Fruit fly (Drosophila melanogaster) Kc167 (cell line): ENCODE results near the gene CG42504.

ENCODE experiments used
- Myc ChIP-seq: fragments of >200 bp; optimal IDR thresholded peaks from 2 replicates; lab custom pipeline; 2017; ENCODE audit warnings: missing external identifiers
- Sin3A ChIP-seq: fragments of >200 bp; optimal IDR thresholded peaks from 2 replicates; lab custom pipeline; 2018; ENCODE audit warnings: missing external identifiers
- h ChIP-seq: fragments of >200 bp; optimal IDR thresholded peaks from 3 replicates; lab custom pipeline; 2018; ENCODE audit warnings: missing external identifiers
- insv ChIP-seq: fragments of >200 bp; optimal IDR thresholded peaks from 3 replicates; lab custom pipeline; 2018; ENCODE audit warnings: missing external identifiers
- psq ChIP-seq: fragments of >200 bp; optimal IDR thresholded peaks from 2 replicates; lab custom pipeline; 2017; ENCODE audit warnings: missing external identifiers

dm6 chr3R:12005417-12005816, 26.1 kb downstream of the CG42504 start, which contains the start of gene Tk:
- TF ChIP-seq Myc (lab: Kevin White, UChicago) (no peak), psq (lab: Kevin White, UChicago) (no peak), Sin3A (lab: Kevin White, UChicago) (no peak), h (no peak), insv (lab: Kevin White, UChicago) (no peak)
